Worm (Caenorhabditis elegans) whole organism, young adult: ENCODE data around the gene cbp-1.
A peak's percentile ranks its signal among the peaks of the same experiment; 100 is the strongest.

ENCODE experiments used
- B0035.1 ChIP-seq: sonication (generic microtip); optimal IDR thresholded peaks from 2 replicates; lab custom pipeline; 2016; ENCODE audit warnings: missing genetic modification characterization, mild to moderate bottlenecking, missing compliant biosample characterization, missing genotype, missing genetic modification reagents
- F10E7.11 ChIP-seq: sonication (generic microtip); optimal IDR thresholded peaks from 2 replicates; lab custom pipeline; 2017; ENCODE audit warnings: mild to moderate bottlenecking, missing genetic modification characterization, moderate library complexity, missing compliant biosample characterization
- F33H1.4 ChIP-seq: fragments of 200-800 bp; sonication (Bioruptor generic); IDR thresholded peaks from 2 replicates; pipeline ENCODE4 v1.3.6; 2022; ENCODE audit warnings: missing genetic modification reagents, missing genetic modification characterization, missing compliant biosample characterization
- F37B4.10 ChIP-seq: fragments of 200-800 bp; sonication (Bioruptor generic); IDR thresholded peaks from 2 replicates; pipeline ENCODE4 v1.3.6; 2022; ENCODE audit warnings: missing genetic modification characterization, missing compliant biosample characterization
- F49E8.2 ChIP-seq: sonication (generic microtip); optimal IDR thresholded peaks from 3 replicates; lab custom pipeline; 2017; ENCODE audit warnings: missing genetic modification characterization, mild to moderate bottlenecking, missing compliant biosample characterization, antibody characterized with exemption, moderate library complexity; ENCODE audit not compliant: insufficient read depth
- F55B11.4 ChIP-seq: sonication (generic microtip); optimal IDR thresholded peaks from 2 replicates; lab custom pipeline; 2016; ENCODE audit warnings: missing compliant biosample characterization, missing genetic modification characterization, borderline replicate concordance; ENCODE audit not compliant: insufficient read depth
- K11D2.4 ChIP-seq: fragments of 200-800 bp; sonication (Bioruptor generic); IDR thresholded peaks from 2 replicates; pipeline ENCODE4 v1.3.6; 2022; ENCODE audit warnings: missing genetic modification reagents, missing genetic modification characterization, missing compliant biosample characterization
- K12H6.12 ChIP-seq: fragments of 200-800 bp; sonication (Bioruptor generic); optimal IDR thresholded peaks from 2 replicates; lab custom pipeline; 2018; ENCODE audit warnings: mild to moderate bottlenecking, missing genetic modification characterization, missing compliant biosample characterization
- T26A5.8 ChIP-seq: sonication (generic microtip); optimal IDR thresholded peaks from 2 replicates; lab custom pipeline; 2016; ENCODE audit warnings: missing genetic modification characterization, missing compliant biosample characterization
- Y53G8AR.9 ChIP-seq: fragments of 200-800 bp; sonication (Bioruptor generic); conservative IDR thresholded peaks from 2 replicates; pipeline ENCODE4 v1.3.6; 2022; ENCODE audit warnings: missing genetic modification reagents, missing genetic modification characterization, missing compliant biosample characterization
- Y67H2A.10 ChIP-seq: fragments of 200-800 bp; sonication (Bioruptor generic); conservative IDR thresholded peaks from 2 replicates; pipeline ENCODE4 v1.3.6; 2022; ENCODE audit warnings: missing genetic modification reagents, missing genetic modification characterization, missing compliant biosample characterization
- ZK185.1 ChIP-seq: sonication (generic microtip); optimal IDR thresholded peaks from 2 replicates; lab custom pipeline; 2016; ENCODE audit warnings: mild to moderate bottlenecking, missing genetic modification characterization, missing compliant biosample characterization; ENCODE audit not compliant: poor library complexity, severe bottlenecking
- attf-3 ChIP-seq: fragments of 200-800 bp; sonication (Bioruptor generic); conservative IDR thresholded peaks from 2 replicates; pipeline ENCODE4 v1.3.6; 2022; ENCODE audit warnings: missing genetic modification reagents, missing genetic modification characterization, missing compliant biosample characterization
- cebp-1 ChIP-seq, 2 experiments: fragments of 200-800 bp in 1 of 2; sonication (Bioruptor generic) in 1 of 2; sonication (generic microtip) in 1 of 2; IDR thresholded peaks in 1 of 2; optimal IDR thresholded peaks in 1 of 2; 2 replicates each; pipeline versions ENCODE4 v1.3.6 to Lab custom; 2017 to 2022; ENCODE audit warnings: missing compliant biosample characterization in 2 of 2, missing genetic modification characterization in 2 of 2, mild to moderate bottlenecking in 1 of 2, missing genetic modification reagents in 1 of 2, moderate library complexity in 1 of 2
- ceh-27 ChIP-seq: fragments of 200-800 bp; sonication (Bioruptor generic); optimal IDR thresholded peaks from 2 replicates; lab custom pipeline; 2018; ENCODE audit warnings: mild to moderate bottlenecking, missing genetic modification characterization, moderate library complexity, missing compliant biosample characterization
- ceh-40 ChIP-seq: fragments of 200-800 bp; sonication (Bioruptor generic); IDR thresholded peaks from 2 replicates; pipeline ENCODE4 v1.3.6; 2022; ENCODE audit warnings: missing genetic modification characterization, missing compliant biosample characterization
- ceh-58 ChIP-seq: fragments of 200-800 bp; sonication (Bioruptor generic); IDR thresholded peaks from 2 replicates; pipeline ENCODE4 v1.3.6; 2022; ENCODE audit warnings: missing genetic modification characterization, missing compliant biosample characterization
- dpl-1 ChIP-seq: fragments of 150-350 bp; optimal IDR thresholded peaks from 2 replicates; lab custom pipeline; 2014; ENCODE audit warnings: missing biosample characterization, missing genetic modification reagents, missing genetic modification characterization
- egrh-3 ChIP-seq: fragments of 200-800 bp; sonication (Bioruptor generic); IDR thresholded peaks from 2 replicates; pipeline ENCODE4 v1.3.6; 2022; ENCODE audit warnings: missing genetic modification reagents, missing genetic modification characterization, missing compliant biosample characterization
- ets-4 ChIP-seq: fragments of 200-800 bp; sonication (Bioruptor generic); optimal IDR thresholded peaks from 2 replicates; lab custom pipeline; 2018; ENCODE audit warnings: mild to moderate bottlenecking, missing genetic modification characterization, missing compliant biosample characterization
- fkh-3 ChIP-seq: sonication (generic microtip); optimal IDR thresholded peaks from 2 replicates; lab custom pipeline; 2016; ENCODE audit warnings: mild to moderate bottlenecking, missing genetic modification characterization, missing compliant biosample characterization
- him-1 ChIP-seq: sonication (generic microtip); optimal IDR thresholded peaks from 2 replicates; lab custom pipeline; 2016; ENCODE audit warnings: missing genotype, missing genetic modification reagents, missing genetic modification characterization, missing compliant biosample characterization
- lag-1 ChIP-seq: fragments of 200-800 bp; sonication (Bioruptor generic); IDR thresholded peaks from 2 replicates; pipeline ENCODE4 v1.3.6; 2022; ENCODE audit warnings: missing genetic modification reagents, missing genetic modification characterization, missing compliant biosample characterization
- lin-26 ChIP-seq: fragments of 200-800 bp; sonication (Bioruptor generic); IDR thresholded peaks from 2 replicates; pipeline ENCODE4 v1.3.6; 2022; ENCODE audit warnings: missing genetic modification reagents, missing genetic modification characterization, missing compliant biosample characterization
- madf-6 ChIP-seq: fragments of 200-800 bp; sonication (Bioruptor generic); IDR thresholded peaks from 2 replicates; pipeline ENCODE4 v1.3.6; 2022; ENCODE audit warnings: missing genetic modification reagents, missing genetic modification characterization, missing compliant biosample characterization
- madf-8 ChIP-seq: fragments of 200-800 bp; sonication (Bioruptor generic); conservative IDR thresholded peaks from 2 replicates; pipeline ENCODE4 v1.3.6; 2022; ENCODE audit warnings: missing genetic modification reagents, missing genetic modification characterization, missing compliant biosample characterization
- mcd-1 ChIP-seq: fragments of 200-800 bp; sonication (Bioruptor generic); IDR thresholded peaks from 2 replicates; pipeline ENCODE4 v1.3.6; 2022; ENCODE audit warnings: missing genetic modification reagents, missing genetic modification characterization, missing compliant biosample characterization
- mel-28 ChIP-seq: sonication (generic microtip); optimal IDR thresholded peaks from 2 replicates; lab custom pipeline; 2016; ENCODE audit warnings: borderline replicate concordance, mild to moderate bottlenecking, missing genetic modification characterization, missing compliant biosample characterization
- nhr-27 ChIP-seq: fragments of 200-800 bp; sonication (Bioruptor generic); optimal IDR thresholded peaks from 2 replicates; lab custom pipeline; 2018; ENCODE audit warnings: mild to moderate bottlenecking, missing genetic modification characterization, moderate library complexity, missing compliant biosample characterization
- nhr-80 ChIP-seq: sonication (generic microtip); optimal IDR thresholded peaks from 2 replicates; lab custom pipeline; 2016; ENCODE audit warnings: missing genetic modification characterization, missing compliant biosample characterization
- pha-4 ChIP-seq: fragments of 150-350 bp; sonication (generic microtip); optimal IDR thresholded peaks from 2 replicates; lab custom pipeline; 2014; ENCODE audit warnings: missing biosample characterization, missing genetic modification reagents, missing genetic modification characterization
- rcor-1 ChIP-seq: fragments of 200-800 bp; sonication (Bioruptor generic); IDR thresholded peaks from 2 replicates; pipeline ENCODE4 v1.3.6; 2022; ENCODE audit warnings: missing genetic modification reagents, missing genetic modification characterization, missing compliant biosample characterization
- rec-8 ChIP-seq, 2 experiments: sonication (generic microtip); optimal IDR thresholded peaks; 2 replicates each; lab custom pipeline; 2016; ENCODE audit warnings: mild to moderate bottlenecking in 2 of 2, missing genetic modification characterization in 2 of 2, missing genetic modification reagents in 2 of 2, missing genotype in 2 of 2, missing biosample characterization in 1 of 2, missing compliant biosample characterization in 1 of 2, moderate library complexity in 1 of 2
- repo-1 ChIP-seq: sonication (generic microtip); optimal IDR thresholded peaks from 2 replicates; lab custom pipeline; 2017; ENCODE audit warnings: mild to moderate bottlenecking, missing genetic modification characterization, missing compliant biosample characterization
- rpc-1 ChIP-seq, 2 experiments: fragments of 150-350 bp in 1 of 2; sonication (generic microtip) in 1 of 2; optimal IDR thresholded peaks; 2 replicates each; lab custom pipeline; 2014 to 2018; ENCODE audit warnings: missing biosample characterization in 1 of 2, missing genetic modification characterization in 1 of 2, missing genetic modification reagents in 1 of 2, missing genotype in 1 of 2
- sea-2 ChIP-seq: fragments of 200-800 bp; sonication (Bioruptor generic); IDR thresholded peaks from 2 replicates; pipeline ENCODE4 v1.3.6; 2022; ENCODE audit warnings: missing genetic modification characterization, missing compliant biosample characterization
- snpc-1.1 ChIP-seq: sonication (generic microtip); optimal IDR thresholded peaks from 2 replicates; lab custom pipeline; 2017; ENCODE audit warnings: missing genetic modification characterization, mild to moderate bottlenecking, missing compliant biosample characterization, antibody characterized with exemption, moderate library complexity, missing genotype, missing genetic modification reagents; ENCODE audit not compliant: insufficient read depth
- snpc-1.3 ChIP-seq: sonication (generic microtip); optimal IDR thresholded peaks from 2 replicates; lab custom pipeline; 2017; ENCODE audit warnings: missing genetic modification characterization, mild to moderate bottlenecking, missing compliant biosample characterization, antibody characterized with exemption, moderate library complexity, missing genotype, missing genetic modification reagents; ENCODE audit not compliant: insufficient read depth
- tbp1 ChIP-seq: fragments of 200-800 bp; sonication (Bioruptor generic); optimal IDR thresholded peaks from 2 replicates; lab custom pipeline; 2018; ENCODE audit warnings: mild to moderate bottlenecking, missing genetic modification characterization, missing compliant biosample characterization
- tbx-9 ChIP-seq: sonication (generic microtip); optimal IDR thresholded peaks from 2 replicates; lab custom pipeline; 2016; ENCODE audit warnings: borderline replicate concordance, missing genetic modification characterization, inconsistent platforms, missing compliant biosample characterization
- xnd-1 ChIP-seq: sonication (generic microtip); optimal IDR thresholded peaks from 2 replicates; lab custom pipeline; 2016; ENCODE audit warnings: missing genotype, missing genetic modification reagents, missing genetic modification characterization, missing compliant biosample characterization
- zfh-2 ChIP-seq: fragments of 200-800 bp; sonication (Bioruptor generic); conservative IDR thresholded peaks from 2 replicates; pipeline ENCODE4 v1.3.6; 2022; ENCODE audit warnings: missing genetic modification reagents, missing genetic modification characterization, missing compliant biosample characterization
- zim-3 ChIP-seq: sonication (generic microtip); optimal IDR thresholded peaks from 2 replicates; lab custom pipeline; 2017; ENCODE audit warnings: mild to moderate bottlenecking, missing genetic modification characterization, moderate library complexity, missing compliant biosample characterization
- ztf-25 ChIP-seq: fragments of 200-800 bp; sonication (Bioruptor generic); IDR thresholded peaks from 2 replicates; pipeline ENCODE4 v1.3.6; 2022; ENCODE audit warnings: missing genetic modification reagents, missing genetic modification characterization, missing compliant biosample characterization
- ztf-3 ChIP-seq: fragments of 200-800 bp; sonication (Bioruptor generic); optimal IDR thresholded peaks from 2 replicates; lab custom pipeline; 2018; ENCODE audit warnings: mild to moderate bottlenecking, missing genetic modification characterization, missing compliant biosample characterization
- ztf-6 ChIP-seq: fragments of 200-800 bp; sonication (Bioruptor generic); IDR thresholded peaks from 2 replicates; pipeline ENCODE4 v1.3.6; 2022; ENCODE audit warnings: missing genetic modification reagents, missing genetic modification characterization, missing compliant biosample characterization

Gene cbp-1

DNA sequence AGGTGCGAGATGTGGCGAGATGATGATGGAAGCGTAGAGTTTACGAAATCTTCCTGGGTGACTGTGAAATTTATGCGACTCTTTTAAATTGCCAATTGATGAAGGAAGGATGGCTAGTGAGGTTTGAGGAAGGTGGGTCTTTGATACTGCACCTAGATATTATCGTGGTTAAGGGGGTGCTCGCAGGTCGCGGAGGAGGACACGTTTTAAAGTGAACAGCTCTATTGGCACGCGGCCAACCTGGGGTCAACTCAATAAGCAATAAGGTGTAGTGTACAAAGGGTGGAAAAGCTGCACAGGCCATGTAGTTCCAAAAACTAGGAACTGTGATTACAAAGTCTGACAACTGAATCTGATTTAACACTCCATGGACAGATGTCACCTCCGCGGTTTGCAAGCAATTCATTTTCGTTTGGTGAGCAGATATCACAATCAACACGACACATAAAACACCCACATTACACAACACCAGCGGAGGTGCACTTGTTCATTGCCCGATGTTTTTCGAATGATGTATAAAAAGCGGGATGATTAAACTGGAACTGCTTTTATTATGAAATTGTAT is 20.9 kb upstream of the cbp-1 start (continued):
- TF ChIP-seq ceh-58 (0 out of 2 replicates have a peak, but pooled peaks have one; percentile 3), ets-4 (GFP tag; lab: Kevin White, UChicago) (no peak), K12H6.12 (no peak), nhr-80 (tag; lab: Kevin White, UChicago) (no peak), B0035.1 (tag; lab: Kevin White, UChicago) (no peak), pha-4 (tag; lab: Kevin White, UChicago) (no peak), xnd-1 (tag; lab: Kevin White, UChicago) (no peak), cebp-1 (GFP tag; IDR thresholded peaks at IDR 0.05; lab: Robert Waterston, UW) (no peak), cebp-1 (tag; optimal IDR thresholded peaks at IDR 0.05; lab: Kevin White, UChicago) (no peak), him-1 (tag; lab: Kevin White, UChicago) (no peak), tbx-9 (tag; lab: Kevin White, UChicago) (no peak), snpc-1.3 (no peak), mcd-1 (GFP tag; lab: Robert Waterston, UW) (0 out of 2 replicates have a peak, but pooled peaks have one; percentile 17), sea-2 (GFP tag; lab: Robert Waterston, UW) (no peak), rcor-1 (peak; percentile 24; the same call in 1 of the 2 replicates), rec-8 (tag; optimal IDR thresholded peaks at IDR 0.05; lab: Kevin White, UChicago) (no peak), tbp1 (peak; percentile 3), zfh-2 (GFP tag; lab: Robert Waterston, UW) (no peak), zim-3 (tag; lab: Kevin White, UChicago) (no peak), F10E7.11 (tag; lab: Kevin White, UChicago) (no peak), fkh-3 (tag; lab: Kevin White, UChicago) (no peak), madf-8 (GFP tag; lab: Robert Waterston, UW) (no peak), ztf-6 (GFP tag; lab: Robert Waterston, UW) (no peak), F49E8.2 (no peak), madf-6 (GFP tag; lab: Robert Waterston, UW) (peak; percentile 59), F37B4.10 (GFP tag; lab: Robert Waterston, UW) (no peak), ztf-3 (GFP tag; lab: Kevin White, UChicago) (no peak), ceh-27 (GFP tag; lab: Kevin White, UChicago) (no peak), F33H1.4 (no peak), ztf-25 (GFP tag; lab: Robert Waterston, UW) (no peak), ceh-40 (no peak), lin-26 (GFP tag; lab: Robert Waterston, UW) (no peak), K11D2.4 (GFP tag; lab: Robert Waterston, UW) (0 out of 2 replicates have a peak, but pooled peaks have one; percentile 27), ZK185.1 (tag; lab: Kevin White, UChicago) (no peak), Y53G8AR.9 (GFP tag; lab: Robert Waterston, UW) (peak; percentile 72; the same call in 1 of the 2 replicates), attf-3 (GFP tag; lab: Robert Waterston, UW) (no peak), F55B11.4 (tag; lab: Kevin White, UChicago) (no peak), mel-28 (no peak), Y67H2A.10 (no peak), repo-1 (tag; lab: Kevin White, UChicago) (no peak), egrh-3 (GFP tag; lab: Robert Waterston, UW) (no peak), T26A5.8 (no peak), snpc-1.1 (tag; lab: Kevin White, UChicago) (no peak), rpc-1 (optimal IDR thresholded peaks at IDR 0.05; lab: Kevin White, UChicago) (no peak), rpc-1 (tag; optimal IDR thresholded peaks at IDR 0.05; lab: Kevin White, UChicago) (no peak), dpl-1 (GFP tag; lab: Kevin White, UChicago) (no peak), lag-1 (GFP tag; lab: Robert Waterston, UW) (no peak), nhr-27 (tag; lab: Kevin White, UChicago) (no peak)
